Fruit fly (Drosophila melanogaster) whole organism, prepupa: ENCODE data around the gene Ir94b.

ENCODE experiments used
- Blimp-1 ChIP-seq: fragments of 200-800 bp; sonication (Bioruptor generic); optimal IDR thresholded peaks from 3 replicates; lab custom pipeline; 2017; ENCODE audit warnings: missing biosample characterization, missing genetic modification characterization, mild to moderate bottlenecking, moderate library complexity, missing genetic modification reagents
- CG10669 ChIP-seq: fragments of 200-800 bp; sonication (Bioruptor generic); optimal IDR thresholded peaks from 3 replicates; lab custom pipeline; 2018; ENCODE audit warnings: missing biosample characterization, mild to moderate bottlenecking, missing genetic modification characterization, moderate library complexity
- CG11294 ChIP-seq: fragments of 200-800 bp; sonication (Bioruptor generic); IDR thresholded peaks from 2 replicates; pipeline ENCODE4 v1.3.6; 2022; ENCODE audit warnings: missing biosample characterization, missing genetic modification characterization
- CG11762 ChIP-seq: fragments of 200-800 bp; sonication (Bioruptor generic); optimal IDR thresholded peaks from 3 replicates; lab custom pipeline; 2016; ENCODE audit warnings: missing biosample characterization, missing genetic modification characterization; ENCODE audit not compliant: insufficient read depth
- CG11902 ChIP-seq: fragments of 200-800 bp; sonication (Bioruptor generic); optimal IDR thresholded peaks from 3 replicates; lab custom pipeline; 2016; ENCODE audit warnings: missing biosample characterization, missing genetic modification characterization
- CG15336 ChIP-seq: fragments of 200-800 bp; sonication (Bioruptor generic); IDR thresholded peaks from 2 replicates; pipeline ENCODE4 v1.3.6; 2022; ENCODE audit warnings: missing biosample characterization, missing genetic modification characterization
- CG1621 ChIP-seq: fragments of 200-800 bp; sonication (Bioruptor generic); optimal IDR thresholded peaks from 3 replicates; lab custom pipeline; 2018; ENCODE audit warnings: missing biosample characterization, mild to moderate bottlenecking, missing genetic modification characterization
- CG16779 ChIP-seq: fragments of 200-800 bp; sonication (Bioruptor generic); optimal IDR thresholded peaks from 3 replicates; lab custom pipeline; 2017; ENCODE audit warnings: missing biosample characterization, mild to moderate bottlenecking, missing genetic modification characterization
- CG3032 ChIP-seq: fragments of 200-800 bp; optimal IDR thresholded peaks from 2 replicates; lab custom pipeline; 2019; ENCODE audit warnings: missing biosample characterization, mild to moderate bottlenecking, missing genetic modification characterization, moderate library complexity
- CG32006 ChIP-seq: fragments of 200-800 bp; sonication (Bioruptor generic); optimal IDR thresholded peaks from 3 replicates; lab custom pipeline; 2017; ENCODE audit warnings: missing biosample characterization, mild to moderate bottlenecking, missing genetic modification characterization
- CG34406 ChIP-seq: fragments of 200-800 bp; sonication (Bioruptor generic); optimal IDR thresholded peaks from 3 replicates; lab custom pipeline; 2016; ENCODE audit warnings: missing biosample characterization, missing genetic modification characterization
- CG3919 ChIP-seq: fragments of 200-800 bp; sonication (Bioruptor generic); optimal IDR thresholded peaks from 3 replicates; lab custom pipeline; 2016; ENCODE audit warnings: missing biosample characterization, missing genetic modification characterization
- CG4318 ChIP-seq: fragments of 200-800 bp; sonication (Bioruptor generic); optimal IDR thresholded peaks from 3 replicates; lab custom pipeline; 2017; ENCODE audit warnings: missing biosample characterization, mild to moderate bottlenecking, missing genetic modification characterization
- CG6163 ChIP-seq: fragments of 200-800 bp; sonication (Bioruptor generic); IDR thresholded peaks from 3 replicates; pipeline ENCODE4 v1.3.6; 2022; ENCODE audit warnings: missing biosample characterization, missing genetic modification characterization
- CG6276 ChIP-seq: fragments of 200-800 bp; sonication (Bioruptor generic); optimal IDR thresholded peaks from 2 replicates; lab custom pipeline; 2017; ENCODE audit warnings: missing biosample characterization, mild to moderate bottlenecking, missing genetic modification characterization
- CG6792 ChIP-seq: fragments of 200-800 bp; sonication (Bioruptor generic); optimal IDR thresholded peaks from 3 replicates; lab custom pipeline; 2016; ENCODE audit warnings: missing biosample characterization, missing genetic modification characterization
- CG6808 ChIP-seq: fragments of 200-800 bp; sonication (Bioruptor generic); optimal IDR thresholded peaks from 3 replicates; lab custom pipeline; 2017; ENCODE audit warnings: missing biosample characterization, missing genetic modification characterization, mild to moderate bottlenecking, moderate library complexity, missing genetic modification reagents
- CG6854 ChIP-seq: fragments of 200-800 bp; sonication (Bioruptor generic); optimal IDR thresholded peaks from 2 replicates; lab custom pipeline; 2017; ENCODE audit warnings: missing biosample characterization, mild to moderate bottlenecking, missing genetic modification characterization
- CG7368 ChIP-seq: fragments of 200-800 bp; sonication (Bioruptor generic); optimal IDR thresholded peaks from 3 replicates; lab custom pipeline; 2016; ENCODE audit warnings: missing biosample characterization, missing genetic modification characterization
- CG8119 ChIP-seq: fragments of 200-800 bp; sonication (Bioruptor generic); IDR thresholded peaks from 3 replicates; pipeline ENCODE4 v1.3.6; 2022; ENCODE audit warnings: missing biosample characterization, missing genetic modification characterization
- CG8319 ChIP-seq: fragments of 200-800 bp; sonication (Bioruptor generic); optimal IDR thresholded peaks from 3 replicates; lab custom pipeline; 2016; ENCODE audit warnings: missing biosample characterization, missing genetic modification characterization
- CG8632 ChIP-seq: fragments of 200-800 bp; sonication (Bioruptor generic); optimal IDR thresholded peaks from 3 replicates; lab custom pipeline; 2016; ENCODE audit warnings: missing biosample characterization, missing genetic modification characterization
- CG9139 ChIP-seq: fragments of 200-800 bp; sonication (Bioruptor generic); optimal IDR thresholded peaks from 3 replicates; lab custom pipeline; 2017; ENCODE audit warnings: missing biosample characterization, mild to moderate bottlenecking, missing genetic modification characterization
- Eip78C ChIP-seq: fragments of 200-800 bp; sonication (Bioruptor generic); peaks from one replicate; lab custom pipeline; 2016; ENCODE audit warnings: missing biosample characterization, missing genetic modification characterization
- Ets21C ChIP-seq: fragments of 200-800 bp; sonication (Bioruptor generic); optimal IDR thresholded peaks from 3 replicates; lab custom pipeline; 2016; ENCODE audit warnings: missing biosample characterization, missing genetic modification characterization
- Ets96B ChIP-seq: fragments of 200-800 bp; optimal IDR thresholded peaks from 2 replicates; lab custom pipeline; 2019; ENCODE audit warnings: missing biosample characterization, mild to moderate bottlenecking, missing genetic modification characterization, moderate library complexity
- Gug ChIP-seq: fragments of 200-800 bp; sonication (Bioruptor generic); IDR thresholded peaks from 2 replicates; pipeline ENCODE4 v1.3.6; 2022; ENCODE audit warnings: missing biosample characterization, missing genetic modification characterization
- Hr39 ChIP-seq: fragments of 200-800 bp; sonication (Bioruptor generic); optimal IDR thresholded peaks from 2 replicates; lab custom pipeline; 2016; ENCODE audit warnings: missing biosample characterization, missing genetic modification characterization
- Hr4 ChIP-seq: fragments of 200-800 bp; sonication (Bioruptor generic); optimal IDR thresholded peaks from 3 replicates; lab custom pipeline; 2016; ENCODE audit warnings: missing biosample characterization, missing genetic modification characterization
- Lpt ChIP-seq: fragments of 200-800 bp; sonication (Bioruptor generic); optimal IDR thresholded peaks from 3 replicates; lab custom pipeline; 2016; ENCODE audit warnings: missing biosample characterization, missing genetic modification characterization
- Smox ChIP-seq: fragments of 200-800 bp; sonication (Bioruptor generic); optimal IDR thresholded peaks from 3 replicates; lab custom pipeline; 2016; ENCODE audit warnings: missing biosample characterization, missing genetic modification characterization
- Sox102F ChIP-seq: fragments of 200-800 bp; sonication (Bioruptor generic); optimal IDR thresholded peaks from 2 replicates; lab custom pipeline; 2016; ENCODE audit warnings: missing biosample characterization, mild to moderate bottlenecking, missing genetic modification characterization
- Sox14 ChIP-seq: fragments of 200-800 bp; sonication (Bioruptor generic); optimal IDR thresholded peaks from 3 replicates; lab custom pipeline; 2016; ENCODE audit warnings: missing biosample characterization, missing genetic modification characterization
- Sox15 ChIP-seq: fragments of 200-800 bp; sonication (Bioruptor generic); optimal IDR thresholded peaks from 3 replicates; lab custom pipeline; 2016; ENCODE audit warnings: missing biosample characterization, missing genetic modification characterization
- achi ChIP-seq: fragments of 200-800 bp; sonication (Bioruptor generic); optimal IDR thresholded peaks from 3 replicates; lab custom pipeline; 2016; ENCODE audit warnings: missing biosample characterization, missing genetic modification characterization
- acj6 ChIP-seq: fragments of 200-800 bp; sonication (Bioruptor generic); optimal IDR thresholded peaks from 3 replicates; lab custom pipeline; 2016; ENCODE audit warnings: missing biosample characterization, missing genetic modification characterization
- cyc ChIP-seq: fragments of 200-800 bp; sonication (Bioruptor generic); optimal IDR thresholded peaks from 3 replicates; lab custom pipeline; 2016; ENCODE audit warnings: missing biosample characterization, missing genetic modification characterization
- dac ChIP-seq: fragments of 200-800 bp; sonication (Bioruptor generic); optimal IDR thresholded peaks from 2 replicates; lab custom pipeline; 2017; ENCODE audit warnings: missing biosample characterization, mild to moderate bottlenecking, missing genetic modification characterization
- dsx ChIP-seq: fragments of 200-800 bp; optimal IDR thresholded peaks from 3 replicates; lab custom pipeline; 2019; ENCODE audit warnings: missing biosample characterization, mild to moderate bottlenecking, missing genetic modification characterization, moderate library complexity; ENCODE audit not compliant: poor library complexity, severe bottlenecking
- eg ChIP-seq: fragments of 200-800 bp; sonication (Bioruptor generic); IDR thresholded peaks from 3 replicates; pipeline ENCODE4 v1.3.6; 2022; ENCODE audit warnings: missing biosample characterization, missing genetic modification characterization
- fd85E ChIP-seq: fragments of 200-800 bp; sonication (Bioruptor generic); optimal IDR thresholded peaks from 3 replicates; lab custom pipeline; 2016; ENCODE audit warnings: missing biosample characterization, missing genetic modification characterization
- net ChIP-seq: fragments of 200-800 bp; sonication (Bioruptor generic); optimal IDR thresholded peaks from 3 replicates; lab custom pipeline; 2016; ENCODE audit warnings: missing biosample characterization, missing genetic modification characterization
- pdm3 ChIP-seq: fragments of 200-800 bp; sonication (Bioruptor generic); optimal IDR thresholded peaks from 3 replicates; lab custom pipeline; 2016; ENCODE audit warnings: missing biosample characterization, missing genetic modification characterization
- salr ChIP-seq, 2 experiments: fragments of 200-800 bp; sonication (Bioruptor generic); optimal IDR thresholded peaks; 3 replicates each; lab custom pipeline; 2016 to 2018; ENCODE audit warnings: missing biosample characterization in 2 of 2, missing genetic modification characterization in 2 of 2, mild to moderate bottlenecking in 1 of 2
- spab ChIP-seq: fragments of 200-800 bp; sonication (Bioruptor generic); optimal IDR thresholded peaks from 2 replicates; lab custom pipeline; 2017; ENCODE audit warnings: missing biosample characterization, mild to moderate bottlenecking, missing genetic modification characterization, missing genetic modification reagents
- ss ChIP-seq, 2 experiments: fragments of 200-800 bp; sonication (Bioruptor generic); optimal IDR thresholded peaks; 2 replicates in 1 of 2; 3 replicates in 1 of 2; lab custom pipeline; 2017 to 2018; ENCODE audit warnings: mild to moderate bottlenecking in 2 of 2, missing biosample characterization in 2 of 2, missing genetic modification characterization in 2 of 2, moderate library complexity in 1 of 2
- topi ChIP-seq: fragments of 200-800 bp; sonication (Bioruptor generic); optimal IDR thresholded peaks from 3 replicates; lab custom pipeline; 2016; ENCODE audit warnings: missing biosample characterization, missing genetic modification characterization
- vri ChIP-seq: fragments of 200-800 bp; sonication (Bioruptor generic); optimal IDR thresholded peaks from 3 replicates; lab custom pipeline; 2016; ENCODE audit warnings: missing biosample characterization, mild to moderate bottlenecking, missing genetic modification characterization

The Ir94b gene

dm6 chr3R:22141332-22141731, 24.3 kb upstream of the Ir94b start (continued):
- no peak for TF ChIP-seq CG3919
- no peak for TF ChIP-seq Blimp-1 (GFP tag; lab: Kevin White, UChicago)
- TF ChIP-seq dac (GFP tag; lab: Kevin White, UChicago), result no peak
- no peak for TF ChIP-seq CG11902 (GFP tag; lab: Kevin White, UChicago)
- no peak for TF ChIP-seq Ets21C (GFP tag; lab: Kevin White, UChicago)
- TF ChIP-seq dsx, result no peak
- TF ChIP-seq CG8319, result no peak

- TF ChIP-seq Hr39 (GFP tag; lab: Kevin White, UChicago), result no peak
- TF ChIP-seq cyc (GFP tag; lab: Kevin White, UChicago), result no peak
- TF ChIP-seq spab (GFP tag; lab: Kevin White, UChicago), result peak; percentile 47
- no peak for TF ChIP-seq CG8319
- TF ChIP-seq Sox14 (GFP tag; lab: Kevin White, UChicago), result peak; percentile 17
- TF ChIP-seq Hr4, result no peak
- TF ChIP-seq dac (GFP tag; lab: Kevin White, UChicago), result no peak
- TF ChIP-seq Sox102F (GFP tag; lab: Kevin White, UChicago), result no peak
- TF ChIP-seq acj6 (GFP tag; lab: Kevin White, UChicago), result no peak
- peak; percentile 40 for TF ChIP-seq CG8632 (GFP tag; lab: Kevin White, UChicago)
- TF ChIP-seq pdm3, result peak; percentile 33
- TF ChIP-seq CG4318 (GFP tag; lab: Kevin White, UChicago), result no peak
- TF ChIP-seq CG7368, result peak; percentile 72
- TF ChIP-seq CG8119 (GFP tag; lab: Robert Waterston, UW), result peak; percentile 47; the same call in 1 of the 3 replicates
- TF ChIP-seq fd85E (GFP tag; lab: Kevin White, UChicago), result peak; percentile 19
- peak; percentile 7 for TF ChIP-seq CG3919
- no peak for TF ChIP-seq CG6792 (GFP tag; lab: Kevin White, UChicago)
- TF ChIP-seq Blimp-1 (GFP tag; lab: Kevin White, UChicago), result no peak
- peak; percentile 61 for TF ChIP-seq CG11762 (GFP tag; lab: Kevin White, UChicago)
- TF ChIP-seq CG6276 (GFP tag; lab: Kevin White, UChicago), result peak; percentile 53
- TF ChIP-seq CG10669 (GFP tag; lab: Kevin White, UChicago), result peak; percentile 73
- no peak for TF ChIP-seq CG11294 (GFP tag; lab: Robert Waterston, UW)
- TF ChIP-seq net, result peak; percentile 58
- peak; percentile 78 for TF ChIP-seq eg
- TF ChIP-seq vri (GFP tag; lab: Kevin White, UChicago), result peak; percentile 10
- TF ChIP-seq dsx, result peak; percentile 47
- peak; percentile 27 for TF ChIP-seq Lpt (GFP tag; lab: Kevin White, UChicago)
- peak; percentile 42 for TF ChIP-seq CG34406 (GFP tag; lab: Kevin White, UChicago)
- TF ChIP-seq CG6854, result peak; percentile 66
- TF ChIP-seq Smox (GFP tag; lab: Kevin White, UChicago), result no peak
- TF ChIP-seq ss (GFP tag; optimal IDR thresholded peaks at IDR 0.05; lab: Kevin White, UChicago), result peak; percentile 73
- peak; percentile 62 for TF ChIP-seq CG1621 (tag; lab: Kevin White, UChicago)
- peak; percentile 28 for TF ChIP-seq Eip78C (GFP tag; lab: Kevin White, UChicago)
- TF ChIP-seq CG6808 (GFP tag; lab: Kevin White, UChicago), result peak; percentile 79
- peak; percentile 45 for TF ChIP-seq achi
- no peak for TF ChIP-seq Gug (GFP tag; lab: Robert Waterston, UW)
- TF ChIP-seq CG3032 (tag; lab: Kevin White, UChicago), result peak; percentile 74
- peak; percentile 81 for TF ChIP-seq CG9139 (GFP tag; lab: Kevin White, UChicago)
- peak; percentile 70 for TF ChIP-seq CG16779
- no peak for TF ChIP-seq topi
- no peak for TF ChIP-seq CG11902 (GFP tag; lab: Kevin White, UChicago)
- TF ChIP-seq CG32006 (GFP tag; lab: Kevin White, UChicago), result peak; percentile 31
- TF ChIP-seq CG6163 (GFP tag; lab: Robert Waterston, UW), result peak; percentile 84
- TF ChIP-seq salr (GFP tag; optimal IDR thresholded peaks at IDR 0.05; lab: Kevin White, UChicago), result peak; percentile 52 to 59
- TF ChIP-seq Ets96B (tag; lab: Kevin White, UChicago), result peak; percentile 80
- TF ChIP-seq CG15336 (GFP tag; lab: Robert Waterston, UW), result peak; percentile 46; the same call in 1 of the 2 replicates
- no peak for TF ChIP-seq Sox15 (GFP tag; lab: Kevin White, UChicago)
These were observed 22.9 kb upstream of the Ir94b start for dm6 chr3R:22139916-22140455.
